Fruit fly (Drosophila melanogaster) whole organism, wandering third instar larva: Measurements from ENCODE around the gene CG5902.
A peak's percentile ranks its signal among the peaks of the same experiment; 100 is the strongest.

Source experiments
- Abd-B ChIP-seq: fragments of >200 bp; optimal IDR thresholded peaks from 2 replicates; lab custom pipeline; 2017; ENCODE audit warnings: missing biosample characterization, missing genetic modification characterization
- CG32264 ChIP-seq: fragments of 200-800 bp; sonication (Bioruptor generic); optimal IDR thresholded peaks from 2 replicates; lab custom pipeline; 2016; ENCODE audit warnings: missing biosample characterization, missing genetic modification characterization
- CG9705 ChIP-seq: fragments of 200-800 bp; sonication (Bioruptor generic); optimal IDR thresholded peaks from 2 replicates; lab custom pipeline; 2018; ENCODE audit warnings: missing biosample characterization, mild to moderate bottlenecking, missing genetic modification characterization
- CrebA ChIP-seq: fragments of 200-800 bp; sonication (Bioruptor generic); optimal IDR thresholded peaks from 2 replicates; lab custom pipeline; 2016; ENCODE audit warnings: missing biosample characterization, mild to moderate bottlenecking, missing genetic modification characterization, borderline replicate concordance
- Dfd ChIP-seq: fragments of >200 bp; optimal IDR thresholded peaks from 2 replicates; lab custom pipeline; 2017; ENCODE audit warnings: missing biosample characterization, missing genetic modification characterization
- Dif ChIP-seq: fragments of 200-275, 200-300 bp; sonication (Bioruptor generic); optimal IDR thresholded peaks from 2 replicates; lab custom pipeline; 2018; ENCODE audit warnings: missing biosample characterization, missing genetic modification characterization; ENCODE audit not compliant: partially characterized antibody
- GATAd ChIP-seq: sonication (Bioruptor generic); optimal IDR thresholded peaks from 2 replicates; lab custom pipeline; 2016; ENCODE audit warnings: missing biosample characterization, missing genetic modification characterization
- HLH106 ChIP-seq: fragments of 200-800 bp; optimal IDR thresholded peaks from 3 replicates; lab custom pipeline; 2019; ENCODE audit warnings: missing biosample characterization, mild to moderate bottlenecking, missing genetic modification characterization, moderate library complexity
- Hnf4 ChIP-seq: fragments of 200-800 bp; sonication (Bioruptor generic); optimal IDR thresholded peaks from 2 replicates; lab custom pipeline; 2016; ENCODE audit warnings: missing biosample characterization, mild to moderate bottlenecking, missing genetic modification characterization
- Hr78 ChIP-seq: fragments of >200 bp; optimal IDR thresholded peaks from 2 replicates; lab custom pipeline; 2017; ENCODE audit warnings: missing biosample characterization, missing genetic modification characterization
- Hr83 ChIP-seq: fragments of 200-300 bp; sonication (Bioruptor generic); optimal IDR thresholded peaks from 2 replicates; lab custom pipeline; 2016; ENCODE audit warnings: missing biosample characterization, mild to moderate bottlenecking, missing genetic modification characterization, moderate library complexity; ENCODE audit not compliant: poor library complexity, severe bottlenecking
- Jra ChIP-seq: sonication (Bioruptor generic); optimal IDR thresholded peaks from 2 replicates; lab custom pipeline; 2016; ENCODE audit warnings: missing biosample characterization, missing genetic modification characterization
- Mio ChIP-seq: sonication (Bioruptor generic); optimal IDR thresholded peaks from 2 replicates; lab custom pipeline; 2016; ENCODE audit warnings: missing biosample characterization, missing genetic modification characterization
- Myc ChIP-seq: fragments of >200 bp; optimal IDR thresholded peaks from 2 replicates; lab custom pipeline; 2017
- N ChIP-seq: fragments of >200 bp; optimal IDR thresholded peaks from 2 replicates; lab custom pipeline; 2018; ENCODE audit warnings: missing biosample characterization, missing external identifiers, missing genetic modification characterization
- Rel ChIP-seq, 2 experiments: fragments of 200-800 bp; sonication (Bioruptor generic) in 1 of 2; optimal IDR thresholded peaks; 2 replicates in 1 of 2; 3 replicates in 1 of 2; lab custom pipeline; 2016 to 2019; ENCODE audit warnings: mild to moderate bottlenecking in 2 of 2, missing biosample characterization in 2 of 2, missing genetic modification characterization in 2 of 2, moderate library complexity in 1 of 2
- Sp1 ChIP-seq: fragments of 200-800 bp; sonication (Bioruptor generic); optimal IDR thresholded peaks from 3 replicates; lab custom pipeline; 2019; ENCODE audit warnings: missing biosample characterization, mild to moderate bottlenecking, missing genetic modification characterization, moderate library complexity
- br ChIP-seq: fragments of 200-800 bp; sonication (Bioruptor generic); optimal IDR thresholded peaks from 2 replicates; lab custom pipeline; 2016; ENCODE audit warnings: missing biosample characterization, missing genetic modification characterization
- brk ChIP-seq: fragments of 200-800 bp; sonication (Bioruptor generic); optimal IDR thresholded peaks from 2 replicates; lab custom pipeline; 2016; ENCODE audit warnings: missing biosample characterization, mild to moderate bottlenecking, missing genetic modification characterization
- dl ChIP-seq, 2 experiments: fragments of 175-275, 200-275 bp in 1 of 2; fragments of 200-275 bp in 1 of 2; sonication (Bioruptor generic); optimal IDR thresholded peaks; lab custom pipeline; 2018; ENCODE audit warnings: mild to moderate bottlenecking in 2 of 2, missing biosample characterization in 2 of 2, missing genetic modification characterization in 2 of 2, moderate library complexity in 2 of 2; ENCODE audit not compliant: partially characterized antibody in 2 of 2, insufficient read depth in 1 of 2
- dmrt93B ChIP-seq: fragments of 200-800 bp; sonication (Bioruptor generic); optimal IDR thresholded peaks from 2 replicates; lab custom pipeline; 2018; ENCODE audit warnings: missing biosample characterization, mild to moderate bottlenecking, missing genetic modification characterization
- dsf ChIP-seq: sonication (Bioruptor generic); optimal IDR thresholded peaks from 2 replicates; lab custom pipeline; 2016; ENCODE audit warnings: missing biosample characterization, missing genetic modification characterization, borderline replicate concordance
- ey ChIP-seq: fragments of 200-800 bp; sonication (Bioruptor generic); optimal IDR thresholded peaks from 2 replicates; lab custom pipeline; 2016; ENCODE audit warnings: missing biosample characterization, missing genetic modification characterization
- foxo ChIP-seq, 2 experiments: fragments of 200-800 bp; sonication (Bioruptor generic); optimal IDR thresholded peaks; 2 replicates in 1 of 2; 3 replicates in 1 of 2; lab custom pipeline; 2016 to 2017; ENCODE audit warnings: missing biosample characterization in 2 of 2, missing genetic modification characterization in 2 of 2
- fru ChIP-seq: fragments of 200-800 bp; sonication (Bioruptor generic); optimal IDR thresholded peaks from 3 replicates; lab custom pipeline; 2016; ENCODE audit warnings: missing biosample characterization, mild to moderate bottlenecking, missing genetic modification characterization
- h ChIP-seq: fragments of 200-800 bp; sonication (Bioruptor generic); optimal IDR thresholded peaks from 3 replicates; lab custom pipeline; 2016; ENCODE audit warnings: missing biosample characterization, mild to moderate bottlenecking, missing genetic modification characterization
- jim ChIP-seq: fragments of 175-275, 200-325 bp; sonication (Bioruptor generic); optimal IDR thresholded peaks from 2 replicates; lab custom pipeline; 2016; ENCODE audit warnings: missing biosample characterization, mild to moderate bottlenecking, missing genetic modification characterization
- lola ChIP-seq: fragments of >200 bp; optimal IDR thresholded peaks from 2 replicates; lab custom pipeline; 2017; ENCODE audit warnings: missing biosample characterization, missing genetic modification characterization
- pan ChIP-seq: fragments of >200 bp; optimal IDR thresholded peaks from 2 replicates; lab custom pipeline; 2017
- psq ChIP-seq: fragments of 200-800 bp; sonication (Bioruptor generic); optimal IDR thresholded peaks from 3 replicates; lab custom pipeline; 2017; ENCODE audit warnings: missing biosample characterization, mild to moderate bottlenecking, missing genetic modification characterization, moderate library complexity
- rgr ChIP-seq: fragments of 200-800 bp; sonication (Bioruptor generic); optimal IDR thresholded peaks from 3 replicates; lab custom pipeline; 2016; ENCODE audit warnings: missing biosample characterization, mild to moderate bottlenecking, missing genetic modification characterization
- sage ChIP-seq: fragments of 200-800 bp; sonication (Bioruptor generic); optimal IDR thresholded peaks from 2 replicates; lab custom pipeline; 2016; ENCODE audit warnings: missing biosample characterization, mild to moderate bottlenecking, missing genetic modification characterization
- sv ChIP-seq: fragments of 200-800 bp; sonication (Bioruptor generic); optimal IDR thresholded peaks from 3 replicates; lab custom pipeline; 2016; ENCODE audit warnings: missing biosample characterization, missing genetic modification characterization
- tai ChIP-seq: sonication (Bioruptor generic); optimal IDR thresholded peaks from 2 replicates; lab custom pipeline; 2016; ENCODE audit warnings: missing biosample characterization, missing genetic modification characterization
- woc ChIP-seq: sonication (Bioruptor generic); optimal IDR thresholded peaks from 2 replicates; lab custom pipeline; 2016; ENCODE audit warnings: missing biosample characterization, mild to moderate bottlenecking, missing genetic modification characterization

Gene CG5902

dm6 chr3R:23992823-23993797 is 6.7 kb downstream of the CG5902 start, which contains the start of the genes Epp and Rab7 (continued):
- no peak for TF ChIP-seq sage (GFP tag; lab: Kevin White, UChicago)

dm6 chr3R:23994578-23994977 is 8.1 kb downstream of the CG5902 start:
- TF ChIP-seq Sp1 (GFP tag; lab: Kevin White, UChicago) (no peak), lola (GFP tag; lab: Kevin White, UChicago) (no peak), foxo (GFP tag; optimal IDR thresholded peaks at IDR 0.05; lab: Kevin White, UChicago) (no peak), Rel (GFP tag; optimal IDR thresholded peaks at IDR 0.05; lab: Kevin White, UChicago) (no peak), Rel (tag; optimal IDR thresholded peaks at IDR 0.05; lab: Kevin White, UChicago) (no peak), woc (GFP tag; lab: Kevin White, UChicago) (no peak), CrebA (GFP tag; lab: Kevin White, UChicago) (no peak), GATAd (GFP tag; lab: Kevin White, UChicago) (no peak), CG32264 (GFP tag; lab: Kevin White, UChicago) (no peak), psq (GFP tag; lab: Kevin White, UChicago) (no peak), jim (GFP tag; lab: Kevin White, UChicago) (no peak), CG9705 (no peak), Myc (lab: Kevin White, UChicago) (no peak), Mio (no peak), Hnf4 (GFP tag; lab: Kevin White, UChicago) (no peak), Abd-B (GFP tag; lab: Kevin White, UChicago) (no peak)
- TF ChIP-seq, all 38 proteins: peak for 0

dm6 chr3R:23995460-23995859 is 9.0 kb downstream of the CG5902 start, which contains the start of gene CG33108:
CG33108 (plus strand) TSS chr3R:23995659.
- TF ChIP-seq dl (GFP tag; optimal IDR thresholded peaks at IDR 0.05; lab: Kevin White, UChicago; ENCODE audit: insufficient read depth in 1 of 2, partially characterized antibody in 2 of 2) (no peak), Hr83 (GFP tag; lab: Kevin White, UChicago) (peak; percentile 35), Hnf4 (GFP tag; lab: Kevin White, UChicago) (peak; percentile 21), Sp1 (GFP tag; lab: Kevin White, UChicago) (no peak), CG9705 (no peak), fru (GFP tag; lab: Kevin White, UChicago) (no peak), sv (GFP tag; lab: Kevin White, UChicago) (no peak), ey (GFP tag; lab: Kevin White, UChicago) (no peak), dmrt93B (GFP tag; lab: Kevin White, UChicago) (no peak), Dif (GFP tag; lab: Kevin White, UChicago) (no peak), Rel (GFP tag; optimal IDR thresholded peaks at IDR 0.05; lab: Kevin White, UChicago) (no peak), Rel (tag; optimal IDR thresholded peaks at IDR 0.05; lab: Kevin White, UChicago) (peak; percentile 15), CrebA (GFP tag; lab: Kevin White, UChicago) (no peak), h (GFP tag; lab: Kevin White, UChicago) (no peak), Jra (GFP tag; lab: Kevin White, UChicago) (no peak), Myc (lab: Kevin White, UChicago) (no peak)
- TF ChIP-seq, all 38 proteins: peak for 3

dm6 chr3R:23996224-23996623 is 9.8 kb downstream of the CG5902 start, which contains the start of gene LSm3:
LSm3 (plus strand) TSS chr3R:23996262.
- TF ChIP-seq GATAd (GFP tag; lab: Kevin White, UChicago) (no peak), br (GFP tag; lab: Kevin White, UChicago) (no peak), fru (GFP tag; lab: Kevin White, UChicago) (no peak), sage (GFP tag; lab: Kevin White, UChicago) (no peak), N (GFP tag; lab: Kevin White, UChicago) (no peak), Hr83 (GFP tag; lab: Kevin White, UChicago) (peak; percentile 6), rgr (no peak), dsf (no peak), CG32264 (GFP tag; lab: Kevin White, UChicago) (no peak), dl (GFP tag; optimal IDR thresholded peaks at IDR 0.05; lab: Kevin White, UChicago; ENCODE audit: insufficient read depth in 1 of 2, partially characterized antibody in 2 of 2) (no peak), lola (GFP tag; lab: Kevin White, UChicago) (no peak), pan (lab: Kevin White, UChicago) (no peak), CG9705 (no peak), HLH106 (no peak), Myc (lab: Kevin White, UChicago) (peak; percentile 14), foxo (GFP tag; optimal IDR thresholded peaks at IDR 0.05; lab: Kevin White, UChicago) (peak in 1 of 2 experiments; percentile 7), Abd-B (GFP tag; lab: Kevin White, UChicago) (no peak), Hnf4 (GFP tag; lab: Kevin White, UChicago) (peak; percentile 21), Dfd (GFP tag; lab: Kevin White, UChicago) (no peak), tai (no peak), ey (GFP tag; lab: Kevin White, UChicago) (no peak), Hr78 (no peak), dmrt93B (GFP tag; lab: Kevin White, UChicago) (no peak), brk (GFP tag; lab: Kevin White, UChicago) (no peak), Rel (GFP tag; optimal IDR thresholded peaks at IDR 0.05; lab: Kevin White, UChicago) (no peak), Rel (tag; optimal IDR thresholded peaks at IDR 0.05; lab: Kevin White, UChicago) (peak; percentile 100)
